Worm (Caenorhabditis elegans) whole organism, L1 larva: ENCODE data around the gene srbc-70.
A peak's percentile ranks its signal among the peaks of the same experiment; 100 is the strongest.

Experiments
- F16B12.6 ChIP-seq: fragments of 150-350 bp; optimal IDR thresholded peaks from 2 replicates; lab custom pipeline; 2014; ENCODE audit warnings: missing biosample characterization, missing genetic modification characterization
- blmp-1 ChIP-seq: fragments of 150-350 bp; optimal IDR thresholded peaks from 2 replicates; lab custom pipeline; 2014; ENCODE audit warnings: missing biosample characterization, missing genetic modification characterization
- dpl-1 ChIP-seq, 3 experiments: fragments of 150-350 bp in 2 of 3; sonication (generic microtip) in 1 of 3; optimal IDR thresholded peaks; 2 replicates each; lab custom pipeline; 2014 to 2017; ENCODE audit warnings: missing biosample characterization in 3 of 3, missing genetic modification characterization in 3 of 3, missing genetic modification reagents in 3 of 3
- efl-1 ChIP-seq, 4 experiments: fragments of 150-350 bp; optimal IDR thresholded peaks in 3 of 4; peaks in 1 of 4; 1 replicate in 1 of 4; 2 replicates in 3 of 4; lab custom pipeline; 2014; ENCODE audit warnings: missing biosample characterization in 2 of 4, missing genetic modification characterization in 2 of 4, missing genetic modification reagents in 2 of 4
- elt-3 ChIP-seq, 6 experiments: fragments of 150-350 bp in 1 of 6; sonication (generic microtip); optimal IDR thresholded peaks; 2 replicates each; lab custom pipeline; 2017 to 2018; ENCODE audit warnings: missing biosample characterization in 6 of 6, missing genetic modification characterization in 6 of 6, inconsistent platforms in 1 of 6
- lin-15B ChIP-seq: fragments of 150-350 bp; sonication (generic microtip); optimal IDR thresholded peaks from 3 replicates; lab custom pipeline; 2014; ENCODE audit warnings: missing biosample characterization, missing genetic modification characterization
- lsy-2 ChIP-seq, 2 experiments: fragments of 150-350 bp; optimal IDR thresholded peaks; 2 replicates each; lab custom pipeline; 2014; ENCODE audit warnings: missing biosample characterization in 2 of 2, missing genetic modification characterization in 2 of 2
- nhr-77 ChIP-seq: fragments of 150-350 bp; optimal IDR thresholded peaks from 2 replicates; lab custom pipeline; 2014; ENCODE audit warnings: missing biosample characterization, missing genetic modification characterization
- nhr-85 ChIP-seq: sonication (generic microtip); peaks from one replicate; lab custom pipeline; 2016; ENCODE audit warnings: missing genetic modification characterization, inconsistent platforms, missing compliant biosample characterization
- pax-3 ChIP-seq: fragments of 200-800 bp; sonication (Bioruptor generic); optimal IDR thresholded peaks from 2 replicates; lab custom pipeline; 2018; ENCODE audit warnings: mild to moderate bottlenecking, missing genetic modification characterization, moderate library complexity, missing compliant biosample characterization
- sox-4 ChIP-seq: sonication (generic microtip); optimal IDR thresholded peaks from 2 replicates; lab custom pipeline; 2016; ENCODE audit warnings: missing genetic modification characterization, missing compliant biosample characterization
- sptf-1 ChIP-seq: fragments of 150-350 bp; optimal IDR thresholded peaks from 2 replicates; lab custom pipeline; 2014; ENCODE audit warnings: missing biosample characterization, missing genetic modification characterization
- vab-15 ChIP-seq: sonication (generic microtip); optimal IDR thresholded peaks from 2 replicates; lab custom pipeline; 2017; ENCODE audit warnings: missing genotype, mild to moderate bottlenecking, missing genetic modification characterization, missing compliant biosample characterization

srbc-70 gene

DNA sequence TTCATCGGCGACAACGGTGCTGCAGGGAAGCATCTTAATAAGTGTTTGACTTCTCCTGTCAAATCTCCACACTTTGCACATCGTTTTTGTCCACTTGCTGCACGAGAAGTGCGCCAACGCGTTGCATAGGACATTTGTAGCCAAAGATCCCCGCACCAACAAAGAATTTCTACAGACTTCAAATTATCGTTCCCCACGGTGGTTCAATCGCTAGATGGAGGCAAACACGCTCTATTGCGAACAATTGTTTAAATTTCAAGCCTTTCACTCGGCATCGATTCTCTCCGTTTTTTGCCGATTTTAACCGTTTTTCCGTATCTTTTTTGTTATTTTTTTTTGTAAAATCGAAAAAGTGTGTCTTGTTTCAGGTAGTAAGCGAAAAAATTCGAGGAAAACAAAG, 47.8 kb downstream of the srbc-70 start:
- TF ChIP-seq lsy-2 (tag; optimal IDR thresholded peaks at IDR 0.05; lab: Kevin White, UChicago) (peak in 1 of 2 experiments; percentile 36), efl-1 (optimal IDR thresholded peaks at IDR 0.05; lab: Kevin White, UChicago) (peak in 1 of 2 experiments; percentile 15), efl-1 (GFP tag; optimal IDR thresholded peaks at IDR 0.05 in 1 of 2; lab: Kevin White, UChicago) (peak in 1 of 2 experiments; percentile 63), vab-15 (peak; percentile 35)

DNA sequence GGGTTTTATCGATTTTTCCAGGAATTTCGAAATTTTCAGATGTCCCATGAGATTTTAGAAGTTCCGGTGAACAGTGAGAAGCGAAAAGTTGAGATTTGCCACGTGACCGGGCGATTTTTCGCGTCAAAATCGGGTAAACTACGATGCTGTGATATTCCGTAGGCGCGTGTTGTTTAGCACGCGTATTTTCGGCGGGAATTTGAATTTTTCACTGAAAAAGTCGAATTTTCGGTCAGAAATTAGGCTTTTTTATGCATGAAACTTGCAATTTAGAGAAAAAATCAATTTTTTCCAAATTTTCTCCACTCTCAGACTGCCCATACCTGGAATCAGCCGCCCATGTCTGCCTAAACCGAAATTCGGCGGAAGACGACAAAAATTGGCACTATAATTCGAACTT, 49.4 kb downstream of the srbc-70 start, which contains the start of gene tsen-34:
Gene tsen-34 (plus strand): TSS at position 34 of the 400 bp plus-strand sequence.
- no peak for TF ChIP-seq elt-3 (tag; optimal IDR thresholded peaks at IDR 0.05; lab: Kevin White, UChicago)
- no peak for TF ChIP-seq pax-3
- TF ChIP-seq efl-1 (optimal IDR thresholded peaks at IDR 0.05; lab: Kevin White, UChicago) = no peak
- peak in 1 of 2 experiments; percentile 91 for TF ChIP-seq efl-1 (GFP tag; optimal IDR thresholded peaks at IDR 0.05 in 1 of 2; lab: Kevin White, UChicago)
- TF ChIP-seq F16B12.6 (tag; lab: Kevin White, UChicago) = no peak
- TF ChIP-seq blmp-1 (tag; lab: Kevin White, UChicago) = no peak
- TF ChIP-seq nhr-85 = peak; percentile 76

DNA sequence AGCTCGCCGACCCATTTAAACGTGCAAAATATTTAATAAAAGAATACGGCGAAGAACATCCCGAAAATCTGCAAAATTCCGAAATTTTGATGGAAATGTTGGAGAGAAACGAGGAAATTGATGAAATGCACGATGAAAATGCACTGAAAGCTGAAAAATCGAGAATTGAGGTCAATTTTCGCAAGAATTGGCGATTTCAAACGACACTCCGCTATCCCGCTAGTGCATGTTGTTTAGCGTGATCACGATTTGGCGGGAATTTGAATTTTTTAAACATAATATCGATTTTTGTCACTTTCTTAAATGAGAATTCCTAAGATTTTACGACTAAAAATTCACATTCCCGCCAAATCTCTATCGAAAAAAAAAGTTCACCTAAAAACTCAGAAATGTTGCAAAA, 50.3 kb downstream of the srbc-70 start:
- TF ChIP-seq nhr-77 (tag; lab: Kevin White, UChicago) = no peak
- TF ChIP-seq lin-15B (tag; lab: Kevin White, UChicago) = peak; percentile 23
- no peak for TF ChIP-seq sox-4 (tag; lab: Kevin White, UChicago)
- TF ChIP-seq efl-1 (optimal IDR thresholded peaks at IDR 0.05; lab: Kevin White, UChicago) = peak; percentile 13 to 28
- peak; percentile 29 to 91 for TF ChIP-seq efl-1 (GFP tag; optimal IDR thresholded peaks at IDR 0.05 in 1 of 2; lab: Kevin White, UChicago)
- no peak for TF ChIP-seq sptf-1 (tag; lab: Kevin White, UChicago)
- peak in 1 of 3 experiments; percentile 10 for TF ChIP-seq dpl-1 (GFP tag; optimal IDR thresholded peaks at IDR 0.05; lab: Kevin White, UChicago)
- TF ChIP-seq, all 84 proteins: peak for 3
